Fruit fly (Drosophila melanogaster): ENCODE data around the gene RpS14a.

dm6 chrX:7920081-7920688, 13.4 kb upstream of the RpS14a start, which contains the start of the genes hdm and Ykt6:
- TF ChIP-seq Hr96 (GFP tag; optimal IDR thresholded peaks at IDR 0.05) (no peak), CG7101 (tag; optimal IDR thresholded peaks at IDR 0.05) (peak; percentile 84), kay (GFP tag; ENCODE audit: borderline replicate concordance) (no peak), bab1 (GFP tag; optimal IDR thresholded peaks at IDR 0.05) (peak; percentile 91), toe (GFP tag; optimal IDR thresholded peaks at IDR 0.05) (peak; percentile 86), CG7045 (GFP tag; optimal IDR thresholded peaks at IDR 0.05) (no peak), tj (GFP tag; optimal IDR thresholded peaks at IDR 0.05) (peak; percentile 72), ovo (GFP tag; optimal IDR thresholded peaks at IDR 0.05) (peak; percentile 92), CG5204 (GFP tag; optimal IDR thresholded peaks at IDR 0.05) (no peak), cnc (optimal IDR thresholded peaks at IDR 0.05) (no peak)
